Worm (Caenorhabditis elegans): ENCODE measurements around the gene amt-1.
A peak's percentile ranks its signal among the peaks of the same experiment; 100 is the strongest.

DNA sequence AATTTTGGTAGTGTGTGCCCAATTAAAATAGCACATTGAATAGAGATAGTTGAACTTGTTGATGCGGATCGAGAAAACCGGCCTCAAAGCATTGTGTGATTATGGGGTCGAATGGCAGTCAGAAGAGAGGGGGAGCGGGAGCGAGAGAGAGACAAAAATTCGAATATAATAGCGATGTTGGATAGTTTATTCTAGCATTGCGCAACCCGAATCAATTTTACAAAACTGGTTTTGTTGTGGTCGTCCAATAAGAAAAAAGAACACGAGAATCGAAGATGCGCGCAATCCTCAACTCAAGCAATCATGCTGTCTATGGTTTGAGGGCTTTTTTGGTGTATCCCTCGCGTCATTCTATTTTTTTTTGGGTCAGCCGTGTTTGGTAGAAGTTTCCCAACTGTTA, 17.7 kb upstream of the amt-1 start:
- no peak for TF ChIP-seq unc-86 (tag; optimal IDR thresholded peaks at IDR 0.05)
- TF ChIP-seq dpl-1 (GFP tag; optimal IDR thresholded peaks at IDR 0.05) = no peak
- TF ChIP-seq ets-5 (GFP tag; IDR thresholded peaks at IDR 0.05) = no peak
- no peak for TF ChIP-seq isw-1 (GFP tag; IDR thresholded peaks at IDR 0.05)
- no peak for TF ChIP-seq lin-39 (tag; optimal IDR thresholded peaks at IDR 0.05)
- no peak for TF ChIP-seq C04F5.9 (tag; optimal IDR thresholded peaks at IDR 0.05)
- TF ChIP-seq pag-3 (tag; optimal IDR thresholded peaks at IDR 0.05; ENCODE audit: borderline replicate concordance, insufficient read depth) = no peak
- TF ChIP-seq sox-4 (tag; optimal IDR thresholded peaks at IDR 0.05) = no peak
- TF ChIP-seq Y116A8C.19 (tag; optimal IDR thresholded peaks at IDR 0.05; ENCODE audit: borderline replicate concordance) = no peak
- no peak for TF ChIP-seq ces-1 (GFP tag; optimal IDR thresholded peaks at IDR 0.05)
- no peak for TF ChIP-seq ztf-11 (tag; optimal IDR thresholded peaks at IDR 0.05)
- no peak for TF ChIP-seq nhr-11 (tag; optimal IDR thresholded peaks at IDR 0.05)
- TF ChIP-seq lin-35 (GFP tag; optimal IDR thresholded peaks at IDR 0.05) = peak in 1 of 2 experiments; percentile 40

Measured in whole organism, L1 larva.